Worm (Caenorhabditis elegans): Measurements from ENCODE around the gene C17F4.3.

DNA sequence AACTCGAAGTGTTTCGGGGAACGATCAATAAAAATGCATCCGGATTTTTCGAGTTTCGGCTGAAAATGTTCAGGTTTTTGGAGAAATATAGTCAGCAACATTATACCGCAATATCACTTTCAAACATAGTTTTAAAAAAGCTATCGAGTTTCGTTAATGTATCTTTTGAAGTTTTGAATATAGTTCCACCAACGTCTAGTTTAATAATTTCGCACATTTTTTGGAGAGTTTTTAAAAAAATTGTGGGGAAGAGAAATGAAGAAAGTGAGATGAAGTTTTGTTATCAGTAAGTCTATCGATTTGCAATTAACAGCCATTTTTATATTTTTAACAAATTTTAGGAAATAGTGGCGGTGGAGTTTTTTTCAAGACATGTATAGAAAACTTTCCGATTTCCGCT is 14.5 kb upstream of the C17F4.3 start, which contains the start of gene ZC239.17:
- TF ChIP-seq K09A11.1 (tag; optimal IDR thresholded peaks at IDR 0.05; ENCODE audit: insufficient read depth), result no peak
- TF ChIP-seq unc-86 (tag; optimal IDR thresholded peaks at IDR 0.05), result no peak
- TF ChIP-seq rnt-1 (tag; optimal IDR thresholded peaks at IDR 0.05), result no peak
- TF ChIP-seq ets-4 (tag; optimal IDR thresholded peaks at IDR 0.05), result no peak
- TF ChIP-seq tbx-2 (tag; optimal IDR thresholded peaks at IDR 0.05), result no peak
- TF ChIP-seq syd-9 (tag; optimal IDR thresholded peaks at IDR 0.05), result no peak
- no peak for TF ChIP-seq fkh-10 (GFP tag; optimal IDR thresholded peaks at IDR 0.05)
- TF ChIP-seq unc-55 (GFP tag; optimal IDR thresholded peaks at IDR 0.05), result no peak
- TF ChIP-seq pha-4 (tag; optimal IDR thresholded peaks at IDR 0.05), result no peak
- TF ChIP-seq ama-1 (optimal IDR thresholded peaks at IDR 0.05), result no peak
